Fruit fly (Drosophila melanogaster): ENCODE results near the gene Fur1.

Gene Fur1

DNA sequence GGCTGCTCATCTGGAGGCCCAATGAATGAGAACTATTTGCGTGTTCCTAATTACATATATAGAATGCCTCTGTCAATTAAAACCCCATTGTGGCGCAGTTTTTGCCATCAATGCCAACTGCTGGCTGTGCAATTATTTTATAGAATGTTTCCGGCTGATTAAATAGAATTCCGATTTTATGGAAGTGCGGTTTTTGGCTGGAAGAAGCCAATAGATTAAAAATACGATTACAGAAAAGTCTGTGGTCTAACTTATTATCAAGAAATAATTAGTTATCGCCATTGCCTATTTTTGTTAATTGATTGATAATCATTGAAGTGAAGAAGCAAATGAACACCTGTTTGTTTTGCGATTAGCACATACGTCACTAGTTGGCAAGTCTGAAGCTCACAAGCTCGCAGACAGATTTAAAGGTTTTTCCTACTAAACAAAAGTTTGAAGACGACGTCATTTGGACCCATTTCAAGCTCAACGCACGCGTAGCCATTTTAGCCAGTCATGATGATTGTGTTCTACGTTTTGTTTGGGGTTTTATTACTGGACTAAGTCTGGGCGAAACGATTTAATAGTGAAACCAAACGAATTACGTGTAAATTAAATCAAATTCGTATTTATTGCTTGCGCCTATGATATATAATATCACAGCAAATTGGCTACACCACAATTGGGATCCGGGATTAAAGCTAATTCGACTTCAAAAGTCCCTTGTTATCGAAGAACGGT is 166.9 kb downstream of the Fur1 start:
- TF ChIP-seq pan (optimal IDR thresholded peaks at IDR 0.05): no peak
- no peak for TF ChIP-seq usp (GFP tag; optimal IDR thresholded peaks at IDR 0.05)
- TF ChIP-seq EcR (GFP tag; optimal IDR thresholded peaks at IDR 0.05): no peak
- TF ChIP-seq psq (optimal IDR thresholded peaks at IDR 0.05): no peak
- no peak for TF ChIP-seq Dll (optimal IDR thresholded peaks at IDR 0.05)
- TF ChIP-seq CG8478 (optimal IDR thresholded peaks at IDR 0.05): no peak

DNA sequence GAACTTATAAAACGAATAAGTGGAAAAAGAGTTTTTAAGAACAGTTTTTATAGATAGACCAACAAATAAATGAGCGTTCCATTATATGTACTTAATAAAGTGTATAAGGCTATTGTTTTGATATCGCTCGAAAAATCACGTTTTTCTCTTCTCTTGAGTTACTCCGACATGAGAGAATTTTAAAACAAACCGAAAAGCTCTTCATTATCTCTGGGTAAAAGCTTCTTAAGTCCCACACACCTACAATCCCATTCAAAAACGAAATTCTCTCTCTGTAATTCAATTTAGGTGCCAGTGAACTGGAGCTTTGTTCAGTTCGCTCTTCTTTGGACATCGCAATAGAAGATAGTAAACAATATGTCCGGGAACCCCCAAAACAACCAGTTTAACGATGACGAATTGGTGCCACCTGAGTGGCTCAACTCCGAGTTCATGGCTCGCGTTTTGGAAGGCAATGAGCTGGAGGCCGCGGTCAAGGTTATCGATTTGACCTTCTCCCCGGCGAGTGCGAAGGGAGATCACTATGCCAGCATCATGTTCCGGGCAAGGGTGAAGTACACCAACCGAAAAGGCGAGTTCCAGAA is 168.9 kb downstream of the Fur1 start, which contains the start of gene CG31436:
CG31436 (plus strand) TSS at position 281 of the 584 bp plus-strand sequence.
- TF ChIP-seq EcR (GFP tag; optimal IDR thresholded peaks at IDR 0.05) (no peak), psq (optimal IDR thresholded peaks at IDR 0.05) (no peak), usp (GFP tag; optimal IDR thresholded peaks at IDR 0.05) (no peak), Dll (optimal IDR thresholded peaks at IDR 0.05) (no peak), CG8478 (optimal IDR thresholded peaks at IDR 0.05) (no peak), pan (optimal IDR thresholded peaks at IDR 0.05) (no peak)

DNA sequence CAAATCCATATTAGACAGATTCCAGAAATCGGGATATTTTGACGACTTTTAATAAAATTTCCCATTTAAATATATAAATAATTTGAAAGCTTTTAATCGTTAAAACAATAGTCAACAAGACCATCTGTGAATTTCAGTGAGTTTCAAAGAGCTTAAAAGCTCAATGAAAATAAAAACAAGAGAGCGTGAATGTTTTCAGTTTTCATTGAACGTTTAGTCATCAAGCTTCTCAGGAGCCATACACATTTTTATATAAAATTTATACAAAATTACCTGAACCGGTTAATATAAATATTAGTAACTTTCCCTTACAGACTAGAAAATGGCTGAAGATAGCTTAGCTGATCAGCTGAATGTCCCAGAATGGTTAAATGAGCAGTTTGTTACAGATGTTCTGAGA is 170.6 kb downstream of the Fur1 start, which contains the start of gene CG31370:
CG31370 (plus strand) TSS at position 226 of the 400 bp plus-strand sequence.
- no peak for TF ChIP-seq usp (GFP tag; optimal IDR thresholded peaks at IDR 0.05)
- TF ChIP-seq EcR (GFP tag; optimal IDR thresholded peaks at IDR 0.05): no peak
- TF ChIP-seq psq (optimal IDR thresholded peaks at IDR 0.05): no peak
- no peak for TF ChIP-seq CG8478 (optimal IDR thresholded peaks at IDR 0.05)
- no peak for TF ChIP-seq pan (optimal IDR thresholded peaks at IDR 0.05)
- no peak for TF ChIP-seq Dll (optimal IDR thresholded peaks at IDR 0.05)

DNA sequence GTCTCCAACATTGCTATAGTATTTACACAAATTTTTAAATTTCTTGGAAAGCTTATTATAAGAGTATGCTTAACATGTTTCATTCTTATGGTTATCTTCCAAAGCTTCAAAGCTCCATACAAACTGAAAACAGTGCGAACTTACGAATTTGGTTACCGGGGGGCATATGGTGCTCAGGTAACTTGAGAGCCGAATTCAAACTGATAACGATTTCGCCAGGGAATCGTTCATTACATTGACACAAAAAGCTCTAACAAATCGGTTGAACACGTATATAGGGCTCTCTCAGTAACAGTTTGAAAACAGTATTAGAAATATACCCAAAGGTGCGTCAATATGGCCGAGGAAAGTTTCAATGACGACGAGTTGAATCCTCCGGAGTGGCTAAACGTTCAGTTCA is 172.3 kb downstream of the Fur1 start, which contains the start of gene CG13659:
CG13659 (plus strand) TSS at position 317 of the 400 bp plus-strand sequence.
- no peak for TF ChIP-seq psq (optimal IDR thresholded peaks at IDR 0.05)

DNA sequence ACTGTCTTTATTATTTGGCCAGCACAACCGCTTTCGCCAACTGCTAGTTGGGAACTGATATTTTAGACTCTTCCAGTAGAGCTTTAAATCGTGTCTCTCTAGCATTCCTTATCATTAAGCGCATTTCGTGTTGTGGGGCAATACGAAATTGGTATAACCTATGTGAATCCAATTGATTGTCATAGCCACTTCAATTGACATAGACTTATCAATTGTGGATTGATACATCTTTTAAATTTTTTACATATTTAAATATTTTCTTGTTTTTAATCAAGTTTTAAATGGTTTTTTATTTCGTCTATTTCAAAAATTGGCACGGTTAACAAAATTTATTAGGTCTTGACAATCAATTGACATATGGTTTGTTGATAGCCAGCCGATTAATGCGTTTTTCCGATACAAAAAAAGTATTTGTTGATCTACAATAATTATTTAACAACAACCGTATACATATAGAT is 173.3 kb downstream of the Fur1 start, which contains the start of gene CG31288:
CG31288 (minus strand) TSS at position 51 of the 458 bp plus-strand sequence.
- no peak for TF ChIP-seq psq (optimal IDR thresholded peaks at IDR 0.05)
- TF ChIP-seq EcR (GFP tag; optimal IDR thresholded peaks at IDR 0.05): no peak
- TF ChIP-seq Dll (optimal IDR thresholded peaks at IDR 0.05): no peak
- no peak for TF ChIP-seq usp (GFP tag; optimal IDR thresholded peaks at IDR 0.05)
- no peak for TF ChIP-seq pan (optimal IDR thresholded peaks at IDR 0.05)
- no peak for TF ChIP-seq CG8478 (optimal IDR thresholded peaks at IDR 0.05)

DNA sequence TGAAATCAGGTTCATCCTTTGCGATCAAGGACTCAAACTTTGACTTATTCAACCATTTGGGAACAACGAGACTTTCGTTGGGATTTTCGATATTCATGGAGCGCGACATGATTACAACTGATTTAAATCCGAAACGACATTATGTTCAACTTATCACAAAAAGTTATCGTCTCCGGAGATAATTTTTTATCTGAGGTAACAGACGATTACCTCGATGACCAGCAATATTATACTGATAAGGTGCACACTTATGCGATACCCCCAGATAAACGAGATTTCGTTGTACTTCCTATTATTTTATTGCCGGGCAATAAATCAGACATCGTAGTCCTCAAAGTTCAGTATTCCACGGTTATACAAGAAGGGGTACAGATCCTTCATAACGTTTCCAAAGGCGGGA is 175.2 kb downstream of the Fur1 start, which contains the start of gene CG31097:
CG31097 (minus strand) TSS at position 101 of the 400 bp plus-strand sequence.
- TF ChIP-seq CG8478 (optimal IDR thresholded peaks at IDR 0.05) (no peak), EcR (GFP tag; optimal IDR thresholded peaks at IDR 0.05) (no peak), Dll (optimal IDR thresholded peaks at IDR 0.05) (no peak), pan (optimal IDR thresholded peaks at IDR 0.05) (no peak), usp (GFP tag; optimal IDR thresholded peaks at IDR 0.05) (no peak), psq (optimal IDR thresholded peaks at IDR 0.05) (no peak)

Measured in whole organism.